Worm (Caenorhabditis elegans) whole organism, L2 larva: Measurements from ENCODE around the gene Y94A7B.11.

Experiments
- alr-1 ChIP-seq: fragments of 150-350 bp; optimal IDR thresholded peaks from 2 replicates; lab custom pipeline; 2014; ENCODE audit warnings: missing biosample characterization, missing genetic modification characterization
- nhr-12 ChIP-seq: fragments of 150-350 bp; optimal IDR thresholded peaks from 2 replicates; lab custom pipeline; 2014; ENCODE audit warnings: missing biosample characterization, missing genetic modification characterization
- sma-9 ChIP-seq, 2 experiments: fragments of 150-350 bp in 1 of 2; sonication (generic microtip) in 1 of 2; optimal IDR thresholded peaks; 2 replicates each; lab custom pipeline; 2014 to 2016; ENCODE audit warnings: missing genetic modification characterization in 2 of 2, mild to moderate bottlenecking in 1 of 2, missing biosample characterization in 1 of 2, missing compliant biosample characterization in 1 of 2, missing genetic modification reagents in 1 of 2, moderate library complexity in 1 of 2

- TF ChIP-seq alr-1 (tag; lab: Kevin White, UChicago) (no peak), nhr-12 (tag; lab: Kevin White, UChicago) (no peak), sma-9 (GFP tag; optimal IDR thresholded peaks at IDR 0.05; lab: Kevin White, UChicago) (no peak), sma-9 (tag; optimal IDR thresholded peaks at IDR 0.05; lab: Kevin White, UChicago) (no peak)
Observed at ce11 chrV:17795655-17796054, 6.8 kb downstream of the Y94A7B.11 start, which contains the start of gene srh-288.
